Worm (Caenorhabditis elegans): ENCODE measurements around the gene ttr-18.

- TF ChIP-seq ztf-11 (tag; optimal IDR thresholded peaks at IDR 0.05) (no peak), nhr-129 (tag; optimal IDR thresholded peaks at IDR 0.05) (no peak), nhr-25 (tag; optimal IDR thresholded peaks at IDR 0.05) (no peak), lin-11 (tag; optimal IDR thresholded peaks at IDR 0.05) (no peak), R02D3.7 (tag; optimal IDR thresholded peaks at IDR 0.05) (no peak), elt-3 (tag; optimal IDR thresholded peaks at IDR 0.05) (no peak), nhr-237 (tag; optimal IDR thresholded peaks at IDR 0.05) (no peak), nhr-6 (tag; optimal IDR thresholded peaks at IDR 0.05) (no peak), nhr-12 (tag; optimal IDR thresholded peaks at IDR 0.05) (no peak), lin-39 (tag; optimal IDR thresholded peaks at IDR 0.05) (no peak), sma-3 (GFP tag; optimal IDR thresholded peaks at IDR 0.05) (no peak), nhr-77 (tag; optimal IDR thresholded peaks at IDR 0.05) (no peak)
These were observed 13.7 kb upstream of the ttr-18 start, which contains the start of gene B0334.20 for ce11 chrII:11500198-11500597.

All from whole organism, L2 larva.